Worm (Caenorhabditis elegans) whole organism, midembryonic: ENCODE data around the gene F58E2.4.

Experiments used
- T22C8.4 ChIP-seq: fragments of 200-800 bp; sonication (Bioruptor generic); IDR thresholded peaks from 2 replicates; pipeline ENCODE4 v1.3.6; 2022; ENCODE audit warnings: missing genetic modification characterization, missing compliant biosample characterization
- cog-1 ChIP-seq: sonication (generic microtip); optimal IDR thresholded peaks from 2 replicates; lab custom pipeline; 2016; ENCODE audit warnings: missing genetic modification characterization, missing compliant biosample characterization
- flt-1 ChIP-seq: fragments of 200-800 bp; sonication (Bioruptor generic); IDR thresholded peaks from 2 replicates; pipeline ENCODE4 v1.3.6; 2022; ENCODE audit warnings: missing genetic modification characterization, missing compliant biosample characterization
- klf-2 ChIP-seq: fragments of 200-800 bp; sonication (Bioruptor generic); conservative IDR thresholded peaks from 2 replicates; pipeline ENCODE4 v1.3.6; 2022; ENCODE audit warnings: missing genetic modification reagents, missing genetic modification characterization, missing compliant biosample characterization
- med-1 ChIP-seq: sonication (generic microtip); optimal IDR thresholded peaks from 2 replicates; lab custom pipeline; 2017; ENCODE audit warnings: missing genetic modification characterization, mild to moderate bottlenecking, missing compliant biosample characterization, antibody characterized with exemption, missing genetic modification reagents; ENCODE audit not compliant: insufficient read depth
- ref-1 ChIP-seq: fragments of 200-800 bp; sonication (Bioruptor generic); conservative IDR thresholded peaks from 2 replicates; pipeline ENCODE4 v1.3.6; 2022; ENCODE audit warnings: missing genetic modification reagents, missing genetic modification characterization, missing compliant biosample characterization
- tab-1 ChIP-seq: fragments of 200-800 bp; sonication (Bioruptor generic); IDR thresholded peaks from 2 replicates; pipeline ENCODE4 v1.3.6; 2022; ENCODE audit warnings: missing genetic modification characterization, missing compliant biosample characterization
- ztf-23 ChIP-seq: fragments of 200-800 bp; sonication (Bioruptor generic); IDR thresholded peaks from 2 replicates; pipeline ENCODE4 v1.3.6; 2022; ENCODE audit warnings: missing genetic modification reagents, missing genetic modification characterization, missing compliant biosample characterization
- ztf-29 ChIP-seq: fragments of 200-800 bp; sonication (Bioruptor generic); IDR thresholded peaks from 2 replicates; pipeline ENCODE4 v1.3.6; 2022; ENCODE audit warnings: missing genetic modification reagents, missing genetic modification characterization, missing compliant biosample characterization

F58E2.4 gene

DNA sequence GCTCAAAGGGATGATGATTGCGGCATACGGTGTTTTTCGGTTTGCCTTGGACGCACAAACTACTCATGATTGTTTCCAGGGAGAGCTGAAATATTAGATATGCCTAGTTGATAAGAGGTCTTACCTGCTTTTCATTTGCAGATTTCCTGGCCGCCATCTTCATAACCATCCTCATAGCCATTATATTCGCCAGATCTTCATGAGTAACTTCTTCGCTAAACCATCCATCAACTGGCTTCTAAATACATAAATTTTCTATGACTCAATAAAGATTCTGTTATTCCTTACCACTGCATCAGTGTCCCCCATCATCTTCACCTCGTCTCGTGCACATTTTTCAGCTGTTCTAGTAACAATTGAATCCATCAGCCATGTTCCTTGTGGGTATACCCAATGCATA is 20.7 kb upstream of the F58E2.4 start:
- TF ChIP-seq med-1, result no peak
- TF ChIP-seq cog-1, result no peak
- no peak for TF ChIP-seq flt-1 (GFP tag; lab: Robert Waterston, UW)
- no peak for TF ChIP-seq tab-1 (GFP tag; lab: Robert Waterston, UW)
- TF ChIP-seq ref-1, result no peak
- TF ChIP-seq ztf-29 (GFP tag; lab: Robert Waterston, UW), result no peak
- no peak for TF ChIP-seq klf-2
- TF ChIP-seq T22C8.4 (GFP tag; lab: Robert Waterston, UW), result no peak
- no peak for TF ChIP-seq ztf-23 (GFP tag; lab: Robert Waterston, UW)

ce11 chrIV:3444101-3444500 is 19.1 kb upstream of the F58E2.4 start, which contains the start of gene F09D12.2:
Gene F09D12.2 (minus strand): TSS chrIV:3444201.
- TF ChIP-seq med-1, result no peak
- no peak for TF ChIP-seq ztf-29 (GFP tag; lab: Robert Waterston, UW)
- TF ChIP-seq tab-1 (GFP tag; lab: Robert Waterston, UW), result no peak
- TF ChIP-seq cog-1, result no peak
- TF ChIP-seq klf-2, result no peak

- no peak for TF ChIP-seq med-1
- no peak for TF ChIP-seq ztf-23 (GFP tag; lab: Robert Waterston, UW)
- TF ChIP-seq ztf-29 (GFP tag; lab: Robert Waterston, UW), result no peak
- TF ChIP-seq klf-2, result no peak
- TF ChIP-seq tab-1 (GFP tag; lab: Robert Waterston, UW), result no peak
- no peak for TF ChIP-seq flt-1 (GFP tag; lab: Robert Waterston, UW)
- TF ChIP-seq cog-1, result no peak
- no peak for TF ChIP-seq ref-1
- no peak for TF ChIP-seq T22C8.4 (GFP tag; lab: Robert Waterston, UW)
Measured at ce11 chrIV:3444614-3445013, 18.6 kb upstream of the F58E2.4 start, which contains the start of gene F58E2.5. Gene F58E2.5 (plus strand): TSS chrIV:3444914.

ce11 chrIV:3447350-3447749 is 15.8 kb upstream of the F58E2.4 start:
- TF ChIP-seq klf-2, result no peak
- TF ChIP-seq T22C8.4 (GFP tag; lab: Robert Waterston, UW), result no peak
- TF ChIP-seq ztf-23 (GFP tag; lab: Robert Waterston, UW), result no peak
- no peak for TF ChIP-seq ztf-29 (GFP tag; lab: Robert Waterston, UW)
- TF ChIP-seq ref-1, result no peak
- TF ChIP-seq flt-1 (GFP tag; lab: Robert Waterston, UW), result no peak
- no peak for TF ChIP-seq cog-1
- TF ChIP-seq med-1, result no peak
- no peak for TF ChIP-seq tab-1 (GFP tag; lab: Robert Waterston, UW)

- TF ChIP-seq med-1, result no peak
- no peak for TF ChIP-seq cog-1
- TF ChIP-seq ref-1, result no peak
- TF ChIP-seq klf-2, result no peak
- TF ChIP-seq T22C8.4 (GFP tag; lab: Robert Waterston, UW), result no peak
- no peak for TF ChIP-seq flt-1 (GFP tag; lab: Robert Waterston, UW)
- no peak for TF ChIP-seq ztf-23 (GFP tag; lab: Robert Waterston, UW)
- no peak for TF ChIP-seq ztf-29 (GFP tag; lab: Robert Waterston, UW)
- no peak for TF ChIP-seq tab-1 (GFP tag; lab: Robert Waterston, UW)
Measured at ce11 chrIV:3452516-3452915, 10.7 kb upstream of the F58E2.4 start.

DNA sequence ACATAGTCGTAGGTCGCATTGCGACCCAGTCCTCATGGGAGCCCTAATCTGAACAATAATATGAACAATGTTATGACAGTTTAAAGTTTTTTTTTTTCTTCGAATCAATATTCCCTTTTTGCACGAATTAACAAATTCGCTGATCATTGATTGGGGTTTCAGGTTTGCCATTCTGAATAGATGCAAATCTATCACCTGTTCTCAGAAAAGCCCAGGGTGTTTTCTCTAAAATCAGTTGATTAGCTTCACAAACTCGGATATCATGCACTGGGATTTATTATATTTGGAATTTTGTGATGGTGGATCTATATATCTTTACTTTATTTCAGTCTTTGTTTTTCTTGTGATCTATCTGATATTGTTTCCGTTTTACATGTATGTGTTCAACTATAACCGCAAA is 9.8 kb upstream of the F58E2.4 start, which contains the start of gene srz-23:
TSS of gene srz-23 (plus strand) at position 263 of the 400 bp plus-strand sequence.
- no peak for TF ChIP-seq T22C8.4 (GFP tag; lab: Robert Waterston, UW)
- no peak for TF ChIP-seq ztf-29 (GFP tag; lab: Robert Waterston, UW)
- TF ChIP-seq tab-1 (GFP tag; lab: Robert Waterston, UW), result no peak
- no peak for TF ChIP-seq med-1
- no peak for TF ChIP-seq cog-1
- TF ChIP-seq ref-1, result no peak
- TF ChIP-seq flt-1 (GFP tag; lab: Robert Waterston, UW), result no peak
- TF ChIP-seq ztf-23 (GFP tag; lab: Robert Waterston, UW), result no peak
- no peak for TF ChIP-seq klf-2

DNA sequence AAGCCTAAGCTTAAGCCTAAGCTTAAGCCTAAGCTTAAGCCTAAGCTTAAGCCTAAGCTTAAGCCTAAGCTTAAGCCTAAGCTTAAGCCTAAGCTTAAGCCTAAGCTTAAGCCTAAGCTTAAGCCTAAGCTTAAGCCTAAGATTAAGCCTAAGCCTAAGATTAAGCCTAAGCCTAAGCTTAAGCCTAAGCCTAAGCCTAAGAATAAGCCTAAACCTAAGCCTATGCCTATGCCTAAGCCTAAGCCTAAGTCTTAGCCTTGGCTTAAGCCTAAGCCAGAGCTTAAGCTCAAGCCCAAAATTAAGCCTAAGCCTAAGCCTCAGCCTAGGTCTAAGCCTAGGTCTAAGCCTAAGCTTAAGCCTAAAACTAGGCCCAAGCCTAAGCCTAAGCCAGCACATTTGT is 7.8 kb upstream of the F58E2.4 start:
- peak; percentile 75; the same call in 1 of the 2 replicates for TF ChIP-seq ztf-29 (GFP tag; lab: Robert Waterston, UW)

ce11 chrIV:3467128-3467527 is 3.9 kb downstream of the F58E2.4 start, which contains the start of gene F58E2.3:
Gene F58E2.3 (plus strand): TSS chrIV:3467428.
- TF ChIP-seq tab-1 (GFP tag; lab: Robert Waterston, UW) (no peak), klf-2 (no peak), ref-1 (no peak)

DNA sequence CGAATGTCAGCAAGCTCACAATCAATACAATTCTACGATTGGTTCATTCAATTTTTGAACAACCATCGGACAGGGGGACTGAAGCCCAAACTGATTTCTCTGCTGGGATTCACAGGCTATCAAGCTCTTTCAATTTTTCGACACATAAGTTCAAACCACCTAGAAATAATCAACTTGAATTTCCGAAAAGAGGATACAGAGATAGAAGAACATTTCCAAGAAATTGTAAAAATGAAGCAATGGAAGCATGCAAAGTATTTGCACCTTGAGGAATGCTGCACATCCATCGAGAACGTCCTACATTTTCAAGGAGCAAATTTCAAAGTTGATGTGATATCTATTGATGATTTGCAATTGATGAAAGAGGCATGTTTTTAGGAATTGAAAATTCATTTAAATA is 4.6 kb downstream of the F58E2.4 start:
- no peak for TF ChIP-seq ztf-23 (GFP tag; lab: Robert Waterston, UW)
- no peak for TF ChIP-seq ref-1
- no peak for TF ChIP-seq T22C8.4 (GFP tag; lab: Robert Waterston, UW)
- no peak for TF ChIP-seq klf-2
- TF ChIP-seq flt-1 (GFP tag; lab: Robert Waterston, UW), result no peak
- TF ChIP-seq ztf-29 (GFP tag; lab: Robert Waterston, UW), result no peak
- TF ChIP-seq tab-1 (GFP tag; lab: Robert Waterston, UW), result no peak
- no peak for TF ChIP-seq med-1

ce11 chrIV:3469742-3470141 is 6.6 kb downstream of the F58E2.4 start, which contains the start of gene F58E2.2:
Gene F58E2.2 (plus strand): TSS chrIV:3470042.
- TF ChIP-seq ztf-29 (GFP tag; lab: Robert Waterston, UW), result no peak
- no peak for TF ChIP-seq T22C8.4 (GFP tag; lab: Robert Waterston, UW)

- TF ChIP-seq med-1, result no peak
- TF ChIP-seq flt-1 (GFP tag; lab: Robert Waterston, UW), result no peak
- TF ChIP-seq klf-2, result no peak
- no peak for TF ChIP-seq cog-1
- TF ChIP-seq ztf-23 (GFP tag; lab: Robert Waterston, UW), result no peak
- no peak for TF ChIP-seq ztf-29 (GFP tag; lab: Robert Waterston, UW)
- TF ChIP-seq tab-1 (GFP tag; lab: Robert Waterston, UW), result no peak
- TF ChIP-seq ref-1, result no peak
- TF ChIP-seq T22C8.4 (GFP tag; lab: Robert Waterston, UW), result no peak
Measured at ce11 chrIV:3477124-3477523, 13.9 kb downstream of the F58E2.4 start, which contains the start of gene srz-69. Gene srz-69 (minus strand): TSS chrIV:3477224.
